Fruit fly (Drosophila melanogaster) whole organism, wandering third instar larva: Measurements from ENCODE around the gene CG13716.

Experiments used
- Dfd ChIP-seq: fragments of >200 bp; optimal IDR thresholded peaks from 2 replicates; lab custom pipeline; 2017; ENCODE audit warnings: missing biosample characterization, missing genetic modification characterization
- Jra ChIP-seq: sonication (Bioruptor generic); optimal IDR thresholded peaks from 2 replicates; lab custom pipeline; 2016; ENCODE audit warnings: missing biosample characterization, missing genetic modification characterization
- Myc ChIP-seq: fragments of >200 bp; optimal IDR thresholded peaks from 2 replicates; lab custom pipeline; 2017
- br ChIP-seq: fragments of 200-800 bp; sonication (Bioruptor generic); optimal IDR thresholded peaks from 2 replicates; lab custom pipeline; 2016; ENCODE audit warnings: missing biosample characterization, missing genetic modification characterization
- brk ChIP-seq: fragments of 200-800 bp; sonication (Bioruptor generic); optimal IDR thresholded peaks from 2 replicates; lab custom pipeline; 2016; ENCODE audit warnings: missing biosample characterization, mild to moderate bottlenecking, missing genetic modification characterization
- dmrt93B ChIP-seq: fragments of 200-800 bp; sonication (Bioruptor generic); optimal IDR thresholded peaks from 2 replicates; lab custom pipeline; 2018; ENCODE audit warnings: missing biosample characterization, mild to moderate bottlenecking, missing genetic modification characterization
- fru ChIP-seq: fragments of 200-800 bp; sonication (Bioruptor generic); optimal IDR thresholded peaks from 3 replicates; lab custom pipeline; 2016; ENCODE audit warnings: missing biosample characterization, mild to moderate bottlenecking, missing genetic modification characterization
- pan ChIP-seq: fragments of >200 bp; optimal IDR thresholded peaks from 2 replicates; lab custom pipeline; 2017
- psq ChIP-seq: fragments of 200-800 bp; sonication (Bioruptor generic); optimal IDR thresholded peaks from 3 replicates; lab custom pipeline; 2017; ENCODE audit warnings: missing biosample characterization, mild to moderate bottlenecking, missing genetic modification characterization, moderate library complexity
- rgr ChIP-seq: fragments of 200-800 bp; sonication (Bioruptor generic); optimal IDR thresholded peaks from 3 replicates; lab custom pipeline; 2016; ENCODE audit warnings: missing biosample characterization, mild to moderate bottlenecking, missing genetic modification characterization
- sage ChIP-seq: fragments of 200-800 bp; sonication (Bioruptor generic); optimal IDR thresholded peaks from 2 replicates; lab custom pipeline; 2016; ENCODE audit warnings: missing biosample characterization, mild to moderate bottlenecking, missing genetic modification characterization
- usp ChIP-seq: fragments of >200 bp; optimal IDR thresholded peaks from 2 replicates; lab custom pipeline; 2017; ENCODE audit warnings: missing biosample characterization, missing genetic modification characterization

DNA sequence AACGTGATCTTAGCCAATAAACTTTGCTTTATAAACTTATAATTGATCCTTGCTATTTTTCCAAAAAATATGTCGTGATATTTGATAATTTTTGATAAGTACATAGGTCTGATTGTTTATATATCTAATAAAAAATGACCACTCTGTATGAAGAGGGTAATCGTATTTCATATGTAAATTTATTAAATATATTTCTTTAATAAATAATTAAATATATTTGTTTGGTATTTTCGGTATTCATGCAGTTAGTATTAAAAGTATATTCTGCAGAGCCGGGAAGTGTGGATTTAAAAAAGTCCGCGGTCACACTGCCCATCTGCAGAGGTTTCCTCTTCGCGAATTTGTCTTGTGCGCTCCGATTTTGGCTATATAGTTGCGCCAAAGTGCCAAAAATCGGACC is 8.2 kb downstream of the CG13716 start, which contains the start of gene HDAC1:
- TF ChIP-seq rgr = no peak
- no peak for TF ChIP-seq psq (GFP tag; lab: Kevin White, UChicago)
- no peak for TF ChIP-seq usp (GFP tag; lab: Kevin White, UChicago)
- no peak for TF ChIP-seq Dfd
- no peak for TF ChIP-seq br (GFP tag; lab: Kevin White, UChicago)
- no peak for TF ChIP-seq fru (GFP tag; lab: Kevin White, UChicago)
- TF ChIP-seq Jra (GFP tag; lab: Kevin White, UChicago) = no peak
- no peak for TF ChIP-seq sage (GFP tag; lab: Kevin White, UChicago)
- TF ChIP-seq pan (lab: Kevin White, UChicago) = no peak
- TF ChIP-seq Myc (lab: Kevin White, UChicago) = no peak
- no peak for TF ChIP-seq brk
- no peak for TF ChIP-seq dmrt93B (GFP tag; lab: Kevin White, UChicago)
